Worm (Caenorhabditis elegans) whole organism, L4 larva: ENCODE data around the gene suex-2.

Source experiments
- F49E8.2 ChIP-seq: sonication (generic microtip); optimal IDR thresholded peaks from 2 replicates; lab custom pipeline; 2016; ENCODE audit warnings: missing compliant biosample characterization, mild to moderate bottlenecking, missing genetic modification characterization, borderline replicate concordance
- ama-1 ChIP-seq: fragments of 150-350 bp; optimal IDR thresholded peaks from 2 replicates; lab custom pipeline; 2014; ENCODE audit warnings: inconsistent platforms, mixed read lengths
- fkh-10 ChIP-seq: fragments of 150-350 bp; optimal IDR thresholded peaks from 2 replicates; lab custom pipeline; 2014; ENCODE audit warnings: missing biosample characterization, missing genetic modification reagents, missing genetic modification characterization
- jun-1 ChIP-seq: fragments of 150-350 bp; optimal IDR thresholded peaks from 2 replicates; lab custom pipeline; 2014; ENCODE audit warnings: missing biosample characterization, missing genetic modification reagents, missing genetic modification characterization
- lin-13 ChIP-seq: fragments of 150-350 bp; optimal IDR thresholded peaks from 2 replicates; lab custom pipeline; 2014; ENCODE audit warnings: missing biosample characterization, missing genetic modification reagents, missing genetic modification characterization
- mdl-1 ChIP-seq, 2 experiments: fragments of 150-350 bp in 1 of 2; sonication (generic microtip) in 1 of 2; optimal IDR thresholded peaks; 2 replicates each; lab custom pipeline; 2014 to 2017; ENCODE audit warnings: missing biosample characterization in 2 of 2, missing genetic modification characterization in 2 of 2
- nhr-77 ChIP-seq: fragments of 150-350 bp; optimal IDR thresholded peaks from 2 replicates; lab custom pipeline; 2014; ENCODE audit warnings: missing biosample characterization, missing genetic modification characterization
- pha-4 ChIP-seq, 2 experiments: fragments of 150-350 bp in 1 of 2; fragments of 200-800 bp in 1 of 2; sonication (Bioruptor generic) in 1 of 2; IDR thresholded peaks in 1 of 2; optimal IDR thresholded peaks in 1 of 2; 2 replicates each; pipeline versions ENCODE4 v1.3.6 to Lab custom; 2014 to 2022; ENCODE audit warnings: missing genetic modification characterization in 2 of 2, missing genetic modification reagents in 2 of 2, missing biosample characterization in 1 of 2, missing compliant biosample characterization in 1 of 2
- skn-1 ChIP-seq: fragments of 150-350 bp; optimal IDR thresholded peaks from 2 replicates; lab custom pipeline; 2014; ENCODE audit warnings: missing biosample characterization, missing genetic modification characterization
- unc-39 ChIP-seq: sonication (generic microtip); optimal IDR thresholded peaks from 2 replicates; lab custom pipeline; 2017; ENCODE audit warnings: missing biosample characterization, missing genetic modification characterization
- unc-62 ChIP-seq, 3 experiments: fragments of 150-350 bp in 1 of 3; sonication (generic microtip); optimal IDR thresholded peaks in 2 of 3; peaks in 1 of 3; 1 replicate in 1 of 3; 2 replicates in 2 of 3; lab custom pipeline; 2014 to 2017; ENCODE audit warnings: missing biosample characterization in 3 of 3, missing genetic modification characterization in 3 of 3, missing genetic modification reagents in 3 of 3, missing genotype in 1 of 3

ce11 chrIV:8984566-8984965, 16.5 kb downstream of the suex-2 start, which contains the start of gene nstp-1:
- no peak for TF ChIP-seq ama-1 (lab: Kevin White, UChicago)
- no peak for TF ChIP-seq F49E8.2 (tag; lab: Kevin White, UChicago)
- no peak for TF ChIP-seq unc-39
- TF ChIP-seq mdl-1 (tag; optimal IDR thresholded peaks at IDR 0.05; lab: Kevin White, UChicago) = no peak
- TF ChIP-seq skn-1 (tag; lab: Kevin White, UChicago) = no peak
- no peak for TF ChIP-seq fkh-10 (GFP tag; lab: Kevin White, UChicago)
- TF ChIP-seq pha-4 (GFP tag; IDR thresholded peaks at IDR 0.05; lab: Robert Waterston, UW) = no peak
- no peak for TF ChIP-seq pha-4 (tag; optimal IDR thresholded peaks at IDR 0.05; lab: Kevin White, UChicago)
- no peak for TF ChIP-seq unc-62 (GFP tag; optimal IDR thresholded peaks at IDR 0.05 in 1 of 2; lab: Kevin White, UChicago)
- TF ChIP-seq unc-62 (tag; optimal IDR thresholded peaks at IDR 0.05; lab: Kevin White, UChicago) = no peak
- TF ChIP-seq jun-1 = no peak
- no peak for TF ChIP-seq nhr-77 (tag; lab: Kevin White, UChicago)
- TF ChIP-seq lin-13 (GFP tag; lab: Kevin White, UChicago) = no peak
